Worm (Caenorhabditis elegans) whole organism, midembryonic: ENCODE data around the gene pah-1.

Experiments
- T22C8.4 ChIP-seq: fragments of 200-800 bp; sonication (Bioruptor generic); IDR thresholded peaks from 2 replicates; pipeline ENCODE4 v1.3.6; 2022; ENCODE audit warnings: missing genetic modification characterization, missing compliant biosample characterization
- flt-1 ChIP-seq: fragments of 200-800 bp; sonication (Bioruptor generic); IDR thresholded peaks from 2 replicates; pipeline ENCODE4 v1.3.6; 2022; ENCODE audit warnings: missing genetic modification characterization, missing compliant biosample characterization
- klf-2 ChIP-seq: fragments of 200-800 bp; sonication (Bioruptor generic); conservative IDR thresholded peaks from 2 replicates; pipeline ENCODE4 v1.3.6; 2022; ENCODE audit warnings: missing genetic modification reagents, missing genetic modification characterization, missing compliant biosample characterization
- med-1 ChIP-seq: sonication (generic microtip); optimal IDR thresholded peaks from 2 replicates; lab custom pipeline; 2017; ENCODE audit warnings: missing genetic modification characterization, mild to moderate bottlenecking, missing compliant biosample characterization, antibody characterized with exemption, missing genetic modification reagents; ENCODE audit not compliant: insufficient read depth
- tab-1 ChIP-seq: fragments of 200-800 bp; sonication (Bioruptor generic); IDR thresholded peaks from 2 replicates; pipeline ENCODE4 v1.3.6; 2022; ENCODE audit warnings: missing genetic modification characterization, missing compliant biosample characterization
- ztf-29 ChIP-seq: fragments of 200-800 bp; sonication (Bioruptor generic); IDR thresholded peaks from 2 replicates; pipeline ENCODE4 v1.3.6; 2022; ENCODE audit warnings: missing genetic modification reagents, missing genetic modification characterization, missing compliant biosample characterization

DNA sequence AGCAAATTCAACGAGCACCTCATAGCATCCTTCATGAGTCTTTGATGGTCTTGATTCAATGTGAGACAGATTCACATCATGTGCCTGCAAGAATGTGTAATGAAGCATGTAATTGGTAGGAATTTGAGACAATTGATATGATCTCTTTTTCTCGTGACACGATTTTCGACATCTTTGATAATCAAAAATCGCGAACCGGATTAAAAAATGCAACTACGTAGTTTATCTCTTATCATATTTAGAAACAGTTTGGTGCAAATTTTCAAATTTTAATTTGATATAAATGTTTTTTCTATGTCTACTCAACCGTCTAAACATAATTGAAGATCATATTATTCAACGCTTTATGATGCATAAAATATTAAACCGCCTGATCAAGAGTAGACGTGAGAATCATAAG is 2.5 kb downstream of the pah-1 start:
- TF ChIP-seq tab-1 (GFP tag; lab: Robert Waterston, UW) (no peak), flt-1 (GFP tag; lab: Robert Waterston, UW) (no peak), klf-2 (GFP tag; lab: Robert Waterston, UW) (no peak), ztf-29 (GFP tag; lab: Robert Waterston, UW) (no peak), med-1 (no peak), T22C8.4 (GFP tag; lab: Robert Waterston, UW) (no peak)
